Worm (Caenorhabditis elegans) whole organism, L2 larva: ENCODE measurements around the gene sre-37.

Source experiments
- ZK546.5 ChIP-seq: sonication (generic microtip); optimal IDR thresholded peaks from 2 replicates; lab custom pipeline; 2017; ENCODE audit warnings: missing biosample characterization, missing genetic modification characterization
- alr-1 ChIP-seq: fragments of 150-350 bp; optimal IDR thresholded peaks from 2 replicates; lab custom pipeline; 2014; ENCODE audit warnings: missing biosample characterization, missing genetic modification characterization
- crh-2 ChIP-seq: sonication (generic microtip); optimal IDR thresholded peaks from 2 replicates; lab custom pipeline; 2017; ENCODE audit warnings: missing biosample characterization, missing genetic modification characterization
- egl-27 ChIP-seq: sonication (generic microtip); optimal IDR thresholded peaks from 3 replicates; lab custom pipeline; 2017; ENCODE audit warnings: missing biosample characterization, missing genetic modification reagents, missing genetic modification characterization
- lin-39 ChIP-seq: fragments of 150-350 bp; optimal IDR thresholded peaks from 2 replicates; lab custom pipeline; 2014; ENCODE audit warnings: missing biosample characterization, missing genetic modification reagents, missing genetic modification characterization
- unc-62 ChIP-seq: fragments of 150-350 bp; optimal IDR thresholded peaks from 2 replicates; lab custom pipeline; 2014; ENCODE audit warnings: missing biosample characterization, missing genetic modification reagents, missing genetic modification characterization
- ztf-4 ChIP-seq: fragments of 150-350 bp; optimal IDR thresholded peaks from 2 replicates; lab custom pipeline; 2014; ENCODE audit warnings: missing biosample characterization, missing genetic modification characterization

- TF ChIP-seq ztf-4 (tag; lab: Kevin White, UChicago), result no peak
- TF ChIP-seq crh-2, result no peak
- no peak for TF ChIP-seq unc-62 (GFP tag; lab: Kevin White, UChicago)
- no peak for TF ChIP-seq ZK546.5 (tag; lab: Kevin White, UChicago)
- TF ChIP-seq alr-1 (tag; lab: Kevin White, UChicago), result no peak
- TF ChIP-seq egl-27 (tag; lab: Kevin White, UChicago), result no peak
- no peak for TF ChIP-seq lin-39
Observed at ce11 chrII:12499969-12500368, 34.3 kb downstream of the sre-37 start.
